Fruit fly (Drosophila melanogaster) whole organism, embryonic: ENCODE data around the gene meep.

Experiments
- CG3163 ChIP-seq: fragments of 200-800 bp; sonication (Bioruptor generic); optimal IDR thresholded peaks from 3 replicates; lab custom pipeline; 2016; ENCODE audit warnings: missing biosample characterization, missing genetic modification characterization
- CG8290 ChIP-seq, 3 experiments: fragments of 200-800 bp; sonication (Bioruptor generic); optimal IDR thresholded peaks; 2 replicates each; lab custom pipeline; 2016 to 2019; ENCODE audit warnings: missing biosample characterization in 3 of 3, missing genetic modification characterization in 3 of 3, mild to moderate bottlenecking in 2 of 3, moderate library complexity in 1 of 3
- CG8478 ChIP-seq: fragments of >200 bp; optimal IDR thresholded peaks from 2 replicates; lab custom pipeline; 2018
- CG9817 ChIP-seq: fragments of 200-800 bp; sonication (Bioruptor generic); optimal IDR thresholded peaks from 2 replicates; lab custom pipeline; 2018; ENCODE audit warnings: missing biosample characterization, mild to moderate bottlenecking, missing genetic modification characterization, moderate library complexity
- CTCF ChIP-seq: fragments of 200-800 bp; sonication (Bioruptor generic); optimal IDR thresholded peaks from 2 replicates; lab custom pipeline; 2017; ENCODE audit warnings: missing biosample characterization, mild to moderate bottlenecking, missing genetic modification characterization, moderate library complexity
- Fer2 ChIP-seq: fragments of 200-800 bp; sonication (Bioruptor generic); optimal IDR thresholded peaks from 2 replicates; lab custom pipeline; 2018; ENCODE audit warnings: missing biosample characterization, mild to moderate bottlenecking, missing genetic modification characterization, moderate library complexity
- al ChIP-seq: fragments of 200-800 bp; sonication (Bioruptor generic); IDR thresholded peaks from 2 replicates; pipeline ENCODE4 v1.3.6; 2022; ENCODE audit warnings: missing biosample characterization, missing genetic modification characterization
- gro ChIP-seq: fragments of 200-800 bp; sonication (Bioruptor generic); optimal IDR thresholded peaks from 2 replicates; lab custom pipeline; 2016; ENCODE audit warnings: missing biosample characterization, missing genetic modification characterization
- sens ChIP-seq: fragments of 200-800 bp; sonication (Bioruptor generic); peaks from one replicate; lab custom pipeline; 2016; ENCODE audit warnings: missing biosample characterization, missing genetic modification characterization
- usp ChIP-seq: fragments of >200 bp; optimal IDR thresholded peaks from 2 replicates; lab custom pipeline; 2017; ENCODE audit warnings: missing biosample characterization, missing genetic modification characterization

dm6 chr3L:1195868-1196552 lies 6.8 kb downstream of the meep start, which contains the start of gene Aplip1:
- no peak for TF ChIP-seq al (GFP tag; lab: Robert Waterston, UW)
- no peak for TF ChIP-seq CG3163 (GFP tag; lab: Kevin White, UChicago)
- no peak for TF ChIP-seq Fer2 (tag; lab: Kevin White, UChicago)
- TF ChIP-seq CG8478: no peak
- no peak for TF ChIP-seq CTCF (GFP tag; lab: Kevin White, UChicago)
- no peak for TF ChIP-seq CG9817 (tag; lab: Kevin White, UChicago)
- no peak for TF ChIP-seq gro (GFP tag; lab: Kevin White, UChicago)
- no peak for TF ChIP-seq usp (GFP tag; lab: Kevin White, UChicago)
- TF ChIP-seq CG8290 (GFP tag; optimal IDR thresholded peaks at IDR 0.05; lab: Kevin White, UChicago): no peak
- no peak for TF ChIP-seq CG8290 (tag; optimal IDR thresholded peaks at IDR 0.05; lab: Kevin White, UChicago)
- peak; percentile 16 for TF ChIP-seq sens (GFP tag; lab: Kevin White, UChicago)
